Worm (Caenorhabditis elegans): ENCODE data around the gene nhr-70.

DNA sequence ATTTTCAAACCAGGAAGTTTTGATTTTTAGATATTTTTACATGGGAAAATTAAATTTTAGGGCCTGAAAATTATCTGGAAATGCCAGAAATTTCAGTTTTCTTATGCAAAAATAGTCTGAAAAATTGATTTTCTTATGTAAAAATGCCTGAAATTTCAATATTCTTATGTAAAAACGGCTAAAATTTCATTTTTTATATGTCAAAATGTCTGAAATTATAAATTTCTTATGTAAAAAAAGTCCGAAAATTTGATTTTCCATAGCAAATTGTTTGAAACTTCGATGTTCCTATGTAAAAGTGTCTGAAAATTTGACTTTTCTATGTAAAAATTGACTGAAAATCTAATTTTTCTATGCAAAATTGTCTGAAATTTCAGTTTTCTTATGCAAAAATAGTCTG, 36.7 kb upstream of the nhr-70 start, which contains the start of gene Y51A2D.13:
- no peak for TF ChIP-seq ttx-3 (tag; optimal IDR thresholded peaks at IDR 0.05)
- TF ChIP-seq tbx-2 (tag; optimal IDR thresholded peaks at IDR 0.05): no peak
- no peak for TF ChIP-seq ama-1 (optimal IDR thresholded peaks at IDR 0.05)
- TF ChIP-seq npax-4 (tag; optimal IDR thresholded peaks at IDR 0.05): no peak
- no peak for TF ChIP-seq madf-2 (tag; optimal IDR thresholded peaks at IDR 0.05)
- no peak for TF ChIP-seq lim-6 (tag; optimal IDR thresholded peaks at IDR 0.05)
- TF ChIP-seq fkh-10 (GFP tag; optimal IDR thresholded peaks at IDR 0.05): no peak
- TF ChIP-seq hlh-30 (tag; optimal IDR thresholded peaks at IDR 0.05; ENCODE audit: insufficient read depth): no peak
- no peak for TF ChIP-seq C08G9.2 (tag; optimal IDR thresholded peaks at IDR 0.05)
- TF ChIP-seq nhr-11 (tag; optimal IDR thresholded peaks at IDR 0.05): no peak

Data from whole organism, late embryonic.